Fruit fly (Drosophila melanogaster) whole organism, embryonic: ENCODE data around the gene Alp10.

Experiments
- Antp ChIP-seq: fragments of 200-800 bp; sonication (Bioruptor generic); optimal IDR thresholded peaks from 3 replicates; lab custom pipeline; 2016; ENCODE audit warnings: missing biosample characterization, missing genetic modification characterization
- Blimp-1 ChIP-seq: fragments of 200-800 bp; sonication (Bioruptor generic); optimal IDR thresholded peaks from 3 replicates; lab custom pipeline; 2018; ENCODE audit warnings: missing biosample characterization, missing genetic modification characterization, mild to moderate bottlenecking, moderate library complexity, missing genetic modification reagents
- CG10321 ChIP-seq: fragments of 200-800 bp; sonication (Bioruptor generic); IDR thresholded peaks from 2 replicates; pipeline ENCODE4 v1.3.6; 2022; ENCODE audit warnings: missing biosample characterization, missing genetic modification characterization
- CG11456 ChIP-seq: fragments of 200-800 bp; sonication (Bioruptor generic); IDR thresholded peaks from 3 replicates; pipeline ENCODE4 v1.3.6; 2022; ENCODE audit warnings: missing biosample characterization, missing genetic modification characterization
- CG13775 ChIP-seq: fragments of 200-800 bp; sonication (Bioruptor generic); optimal IDR thresholded peaks from 3 replicates; lab custom pipeline; 2017; ENCODE audit warnings: missing biosample characterization, mild to moderate bottlenecking, missing genetic modification characterization
- CG14710 ChIP-seq: fragments of 200-800 bp; sonication (Bioruptor generic); optimal IDR thresholded peaks from 3 replicates; lab custom pipeline; 2019; ENCODE audit warnings: missing biosample characterization, mild to moderate bottlenecking, missing genetic modification characterization, moderate library complexity
- CG15269 ChIP-seq: fragments of 200-800 bp; sonication (Bioruptor generic); optimal IDR thresholded peaks from 2 replicates; lab custom pipeline; 2018; ENCODE audit warnings: missing biosample characterization, mild to moderate bottlenecking, missing genetic modification characterization, moderate library complexity
- CG1529 ChIP-seq: fragments of 200-800 bp; sonication (Bioruptor generic); optimal IDR thresholded peaks from 3 replicates; lab custom pipeline; 2018; ENCODE audit warnings: missing biosample characterization, missing genetic modification characterization
- CG18476 ChIP-seq: fragments of 200-800 bp; sonication (Bioruptor generic); optimal IDR thresholded peaks from 2 replicates; lab custom pipeline; 2016; ENCODE audit warnings: missing biosample characterization, mild to moderate bottlenecking, missing genetic modification characterization
- CG2199 ChIP-seq: fragments of 200-800 bp; sonication (Bioruptor generic); IDR thresholded peaks from 3 replicates; pipeline ENCODE4 v1.3.6; 2022; ENCODE audit warnings: missing biosample characterization, missing genetic modification characterization
- CG2202 ChIP-seq: fragments of 200-800 bp; sonication (Bioruptor generic); optimal IDR thresholded peaks from 2 replicates; lab custom pipeline; 2018; ENCODE audit warnings: missing biosample characterization, mild to moderate bottlenecking, missing genetic modification characterization
- CG3065 ChIP-seq: fragments of 200-800 bp; sonication (Bioruptor generic); optimal IDR thresholded peaks from 2 replicates; lab custom pipeline; 2016; ENCODE audit warnings: missing biosample characterization, missing genetic modification characterization
- CG32767 ChIP-seq: fragments of 200-800 bp; sonication (Bioruptor generic); IDR thresholded peaks from 2 replicates; pipeline ENCODE4 v1.3.6; 2022; ENCODE audit warnings: missing biosample characterization, missing genetic modification characterization
- CG3281 ChIP-seq: fragments of 200-800 bp; sonication (Bioruptor generic); optimal IDR thresholded peaks from 3 replicates; lab custom pipeline; 2017; ENCODE audit warnings: missing biosample characterization, mild to moderate bottlenecking, missing genetic modification characterization
- CG33557 ChIP-seq: fragments of 200-800 bp; sonication (Bioruptor generic); optimal IDR thresholded peaks from 2 replicates; lab custom pipeline; 2019; ENCODE audit warnings: missing biosample characterization, mild to moderate bottlenecking, missing genetic modification characterization, moderate library complexity
- CG6175 ChIP-seq: fragments of 200-800 bp; sonication (Bioruptor generic); IDR thresholded peaks from 3 replicates; pipeline ENCODE4 v1.3.6; 2022; ENCODE audit warnings: missing biosample characterization, missing genetic modification characterization
- CG6654 ChIP-seq: fragments of 200-800 bp; sonication (Bioruptor generic); optimal IDR thresholded peaks from 2 replicates; lab custom pipeline; 2017; ENCODE audit warnings: missing biosample characterization, mild to moderate bottlenecking, missing genetic modification characterization
- CG6765 ChIP-seq: fragments of 200-800 bp; sonication (Bioruptor generic); optimal IDR thresholded peaks from 3 replicates; lab custom pipeline; 2017; ENCODE audit warnings: missing biosample characterization, mild to moderate bottlenecking, missing genetic modification characterization
- CG8388 ChIP-seq: fragments of 200-800 bp; sonication (Bioruptor generic); optimal IDR thresholded peaks from 2 replicates; lab custom pipeline; 2019; ENCODE audit warnings: missing biosample characterization, mild to moderate bottlenecking, missing genetic modification characterization, moderate library complexity
- Deaf1 ChIP-seq: fragments of 200-800 bp; optimal IDR thresholded peaks from 3 replicates; lab custom pipeline; 2019; ENCODE audit warnings: missing biosample characterization, mild to moderate bottlenecking, missing genetic modification characterization, moderate library complexity
- Dip3 ChIP-seq: fragments of 200-800 bp; sonication (Bioruptor generic); optimal IDR thresholded peaks from 3 replicates; lab custom pipeline; 2016; ENCODE audit warnings: missing biosample characterization, missing genetic modification characterization
- Dref ChIP-seq: fragments of 200-800 bp; sonication (Bioruptor generic); IDR thresholded peaks from 2 replicates; pipeline ENCODE4 v1.3.6; 2022; ENCODE audit warnings: missing biosample characterization, missing genetic modification characterization
- Hand ChIP-seq: fragments of 200-800 bp; sonication (Bioruptor generic); optimal IDR thresholded peaks from 2 replicates; lab custom pipeline; 2017; ENCODE audit warnings: mild to moderate bottlenecking, missing biosample characterization, missing genetic modification reagents, missing genetic modification characterization
- Hr3 ChIP-seq: fragments of 200-800 bp; sonication (Bioruptor generic); optimal IDR thresholded peaks from 3 replicates; lab custom pipeline; 2016; ENCODE audit warnings: missing biosample characterization, missing genetic modification characterization
- MESR4 ChIP-seq: fragments of 200-800 bp; sonication (Bioruptor generic); optimal IDR thresholded peaks from 2 replicates; lab custom pipeline; 2018; ENCODE audit warnings: missing biosample characterization, mild to moderate bottlenecking, missing genetic modification characterization, moderate library complexity
- Opbp ChIP-seq: fragments of 200-800 bp; sonication (Bioruptor generic); IDR thresholded peaks from 3 replicates; pipeline ENCODE4 v1.3.6; 2022; ENCODE audit warnings: missing biosample characterization, missing genetic modification characterization; ENCODE audit not compliant: partially characterized antibody
- Six4 ChIP-seq: fragments of 200-800 bp; sonication (Bioruptor generic); optimal IDR thresholded peaks from 2 replicates; lab custom pipeline; 2016; ENCODE audit warnings: missing biosample characterization, missing genetic modification characterization
- Spps ChIP-seq: fragments of 200-800 bp; sonication (Bioruptor generic); optimal IDR thresholded peaks from 2 replicates; lab custom pipeline; 2018; ENCODE audit warnings: missing biosample characterization, mild to moderate bottlenecking, missing genetic modification characterization
- Xbp1 ChIP-seq: fragments of 200-800 bp; sonication (Bioruptor generic); optimal IDR thresholded peaks from 3 replicates; lab custom pipeline; 2016; ENCODE audit warnings: missing biosample characterization, mild to moderate bottlenecking, missing genetic modification characterization
- bsh ChIP-seq, 2 experiments: fragments of 200-800 bp; sonication (Bioruptor generic); optimal IDR thresholded peaks; 2 replicates each; lab custom pipeline; 2017 to 2018; ENCODE audit warnings: mild to moderate bottlenecking in 2 of 2, missing biosample characterization in 2 of 2, missing genetic modification characterization in 2 of 2, moderate library complexity in 1 of 2
- cg ChIP-seq: fragments of 200-800 bp; sonication (Bioruptor generic); optimal IDR thresholded peaks from 3 replicates; lab custom pipeline; 2019; ENCODE audit warnings: missing biosample characterization, mild to moderate bottlenecking, missing genetic modification characterization, moderate library complexity
- chm ChIP-seq: fragments of 200-800 bp; sonication (Bioruptor generic); IDR thresholded peaks from 2 replicates; pipeline ENCODE4 v1.3.6; 2022; ENCODE audit warnings: missing biosample characterization, missing genetic modification characterization
- dmrt11E ChIP-seq: fragments of 200-800 bp; sonication (Bioruptor generic); optimal IDR thresholded peaks from 3 replicates; lab custom pipeline; 2018; ENCODE audit warnings: missing biosample characterization, mild to moderate bottlenecking, missing genetic modification characterization, moderate library complexity
- dysf ChIP-seq: fragments of 200-800 bp; sonication (Bioruptor generic); IDR thresholded peaks from 3 replicates; pipeline ENCODE4 v1.3.6; 2022; ENCODE audit warnings: missing biosample characterization, missing genetic modification characterization
- hth ChIP-seq: fragments of >200 bp; optimal IDR thresholded peaks from 2 replicates; lab custom pipeline; 2017; ENCODE audit warnings: inconsistent platforms
- kni ChIP-seq: fragments of 200-800 bp; sonication (Bioruptor generic); optimal IDR thresholded peaks from 3 replicates; lab custom pipeline; 2017; ENCODE audit warnings: mild to moderate bottlenecking, missing biosample characterization, missing genetic modification reagents, missing genetic modification characterization
- lbe ChIP-seq: fragments of 200-800 bp; sonication (Bioruptor generic); optimal IDR thresholded peaks from 2 replicates; lab custom pipeline; 2016; ENCODE audit warnings: missing biosample characterization, mild to moderate bottlenecking, missing genetic modification characterization
- nerfin-1 ChIP-seq: fragments of 200-800 bp; sonication (Bioruptor generic); optimal IDR thresholded peaks from 3 replicates; lab custom pipeline; 2019; ENCODE audit warnings: missing biosample characterization, mild to moderate bottlenecking, missing genetic modification characterization, moderate library complexity
- org-1 ChIP-seq: fragments of 200-800 bp; sonication (Bioruptor generic); optimal IDR thresholded peaks from 2 replicates; lab custom pipeline; 2017; ENCODE audit warnings: missing biosample characterization, missing genetic modification characterization
- psq ChIP-seq: fragments of 200-800 bp; sonication (Bioruptor generic); optimal IDR thresholded peaks from 2 replicates; lab custom pipeline; 2017; ENCODE audit warnings: missing biosample characterization, missing genetic modification characterization
- sim ChIP-seq: fragments of 200-800 bp; sonication (Bioruptor generic); IDR thresholded peaks from 2 replicates; pipeline ENCODE4 v1.3.6; 2022; ENCODE audit warnings: missing biosample characterization, missing genetic modification characterization
- sqz ChIP-seq: fragments of 200-800 bp; sonication (Bioruptor generic); optimal IDR thresholded peaks from 3 replicates; lab custom pipeline; 2018; ENCODE audit warnings: missing biosample characterization, mild to moderate bottlenecking, missing genetic modification characterization
- stc ChIP-seq: fragments of 200-800 bp; sonication (Bioruptor generic); IDR thresholded peaks from 2 replicates; pipeline ENCODE4 v1.3.6; 2022; ENCODE audit warnings: missing biosample characterization, missing genetic modification characterization
- tll ChIP-seq, 2 experiments: fragments of 200-800 bp in 1 of 2; fragments of >200 bp in 1 of 2; sonication (Bioruptor generic) in 1 of 2; optimal IDR thresholded peaks; 2 replicates each; lab custom pipeline; 2017 to 2019; ENCODE audit warnings: missing biosample characterization in 2 of 2, missing genetic modification characterization in 2 of 2, mild to moderate bottlenecking in 1 of 2, moderate library complexity in 1 of 2
- twi ChIP-seq: fragments of 200-800 bp; optimal IDR thresholded peaks from 2 replicates; lab custom pipeline; 2019; ENCODE audit warnings: missing biosample characterization, mild to moderate bottlenecking, missing genetic modification characterization, moderate library complexity
- vvl ChIP-seq: fragments of 200-800 bp; sonication (Bioruptor generic); IDR thresholded peaks from 2 replicates; pipeline ENCODE4 v1.3.6; 2022; ENCODE audit warnings: missing biosample characterization, missing genetic modification characterization
- wdn ChIP-seq: fragments of 200-800 bp; sonication (Bioruptor generic); IDR thresholded peaks from 2 replicates; pipeline ENCODE4 v1.3.6; 2022; ENCODE audit warnings: missing biosample characterization, missing genetic modification characterization

Gene Alp10

DNA sequence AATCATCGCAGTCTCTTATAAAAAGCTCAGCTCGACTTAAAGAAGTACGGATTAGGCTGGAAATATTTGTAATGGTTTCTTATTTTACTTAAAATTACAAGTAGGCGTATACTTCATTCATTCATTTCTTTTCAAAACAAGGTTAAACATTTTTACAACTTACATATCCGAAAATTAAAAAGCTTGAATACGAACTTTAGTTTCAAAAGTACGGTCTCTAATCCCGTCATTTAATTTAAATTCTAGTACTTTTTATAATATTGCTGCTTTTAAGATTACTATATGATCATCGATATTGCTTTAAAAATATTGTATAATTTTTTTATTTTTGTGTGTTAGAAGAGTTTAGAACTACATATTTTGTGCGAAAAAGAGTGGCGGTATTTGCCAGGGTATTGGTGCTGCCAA is 35.1 kb upstream of the Alp10 start (continued):
- TF ChIP-seq CG15269: no peak
- TF ChIP-seq dysf (GFP tag; lab: Robert Waterston, UW): no peak
- no peak for TF ChIP-seq CG11456
- TF ChIP-seq CG8388 (GFP tag; lab: Kevin White, UChicago): peak; percentile 12
- no peak for TF ChIP-seq wdn (GFP tag; lab: Robert Waterston, UW)

DNA sequence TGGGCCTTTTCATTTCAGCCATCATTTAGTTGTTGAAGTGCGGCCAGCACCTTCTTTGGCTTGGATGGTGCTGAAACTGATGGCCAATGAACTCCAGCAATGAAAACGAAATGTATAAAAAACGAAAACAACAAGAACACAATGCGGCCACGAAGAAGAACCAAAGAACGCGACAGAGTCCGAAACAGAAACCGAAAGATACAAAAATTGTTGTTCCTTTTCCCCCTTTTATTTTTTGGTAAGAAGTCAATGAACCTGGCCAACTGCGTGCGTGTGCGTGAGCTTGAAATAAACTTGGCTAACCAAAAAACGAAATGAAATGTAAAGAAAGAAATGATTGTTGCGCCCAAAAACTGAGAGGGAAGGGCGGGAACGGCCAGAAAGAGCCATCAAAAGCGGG is 32.7 kb upstream of the Alp10 start:
- TF ChIP-seq CG6765 (no peak), Antp (GFP tag; lab: Kevin White, UChicago) (no peak), Blimp-1 (peak; percentile 100), MESR4 (GFP tag; lab: Kevin White, UChicago) (no peak), vvl (GFP tag; lab: Robert Waterston, UW) (peak; percentile 41; the same call in 1 of the 2 replicates), Deaf1 (tag; lab: Kevin White, UChicago) (peak; percentile 19), CG2199 (GFP tag; lab: Robert Waterston, UW) (no peak), Hr3 (GFP tag; lab: Kevin White, UChicago) (no peak), sqz (GFP tag; lab: Kevin White, UChicago) (peak; percentile 42), bsh (GFP tag; optimal IDR thresholded peaks at IDR 0.05; lab: Kevin White, UChicago) (peak in 1 of 2 experiments; percentile 30), twi (no peak), CG32767 (GFP tag; lab: Robert Waterston, UW) (no peak), kni (GFP tag; lab: Kevin White, UChicago) (peak; percentile 89), Spps (tag; lab: Kevin White, UChicago) (peak; percentile 34), CG13775 (GFP tag; lab: Kevin White, UChicago) (no peak), CG6175 (GFP tag; lab: Robert Waterston, UW) (no peak), CG3065 (no peak), cg (GFP tag; lab: Kevin White, UChicago) (peak; percentile 33), Hand (no peak), Opbp (no peak), hth (lab: Kevin White, UChicago) (no peak), CG14710 (tag; lab: Kevin White, UChicago) (peak; percentile 18), CG33557 (GFP tag; lab: Kevin White, UChicago) (peak; percentile 88), tll (GFP tag; optimal IDR thresholded peaks at IDR 0.05; lab: Kevin White, UChicago) (no peak), org-1 (GFP tag; lab: Kevin White, UChicago) (no peak), lbe (GFP tag; lab: Kevin White, UChicago) (peak; percentile 30), Xbp1 (GFP tag; lab: Kevin White, UChicago) (no peak), chm (no peak), nerfin-1 (tag; lab: Kevin White, UChicago) (no peak), Six4 (GFP tag; lab: Kevin White, UChicago) (no peak), sim (no peak), CG2202 (tag; lab: Kevin White, UChicago) (peak; percentile 7), CG1529 (GFP tag; lab: Kevin White, UChicago) (no peak), psq (GFP tag; lab: Kevin White, UChicago) (peak; percentile 23)

DNA sequence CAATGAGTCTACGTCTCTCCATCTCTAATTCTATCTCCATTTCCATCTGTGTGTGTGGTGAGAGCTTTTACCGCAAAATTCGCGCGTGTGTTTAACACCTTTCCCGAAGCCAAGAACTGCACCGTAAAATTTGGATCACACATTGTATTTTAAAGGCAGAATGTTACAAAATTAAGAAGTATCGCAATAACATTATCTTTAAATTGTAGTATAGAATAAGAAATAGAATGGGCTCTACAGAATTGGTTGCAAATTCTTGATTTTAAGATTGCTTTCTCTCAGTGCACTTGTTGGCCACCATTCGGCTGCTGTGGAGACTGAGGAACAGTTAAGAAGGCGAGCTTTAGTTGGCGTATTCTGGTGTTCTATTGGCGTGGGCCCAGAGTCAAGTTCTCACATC is 31.4 kb upstream of the Alp10 start:
- TF ChIP-seq Dref (no peak), dmrt11E (tag; lab: Kevin White, UChicago) (no peak), CG6654 (no peak), stc (GFP tag; lab: Robert Waterston, UW) (no peak), CG18476 (no peak), Blimp-1 (peak; percentile 26), CG10321 (GFP tag; lab: Robert Waterston, UW) (no peak), CG3281 (GFP tag; lab: Kevin White, UChicago) (no peak), CG33557 (GFP tag; lab: Kevin White, UChicago) (no peak), Dip3 (peak; percentile 13)
